Worm (Caenorhabditis elegans): ENCODE data around the gene hgap-2.

The hgap-2 gene

ce11 chrII:8627907-8628306 is 56.8 kb downstream of the hgap-2 start:
- TF ChIP-seq dao-5 (tag; optimal IDR thresholded peaks at IDR 0.05) (no peak), him-1 (tag; optimal IDR thresholded peaks at IDR 0.05) (no peak), W03F9.2 (tag; optimal IDR thresholded peaks at IDR 0.05) (no peak)

DNA sequence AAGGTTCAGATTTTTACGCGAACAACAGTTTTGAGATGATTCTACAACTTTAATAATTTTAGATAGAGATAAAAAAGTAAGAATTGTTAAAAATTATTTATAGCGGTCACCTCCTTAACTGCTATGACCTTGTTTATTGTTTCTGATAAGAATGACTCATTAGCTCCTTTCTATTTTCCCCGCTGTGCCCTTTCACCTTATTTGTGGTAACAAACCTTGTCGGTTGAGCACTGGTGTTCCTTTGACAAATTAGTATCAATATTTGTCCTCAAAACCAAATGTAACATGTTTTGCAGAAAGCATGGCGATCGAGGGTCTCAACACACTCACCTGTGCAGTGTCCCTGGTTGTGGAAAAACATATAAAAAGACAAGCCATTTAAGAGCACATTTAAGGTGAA is 58.1 kb downstream of the hgap-2 start:
- no peak for TF ChIP-seq him-1 (tag; optimal IDR thresholded peaks at IDR 0.05)
- TF ChIP-seq dao-5 (tag; optimal IDR thresholded peaks at IDR 0.05), result no peak
- TF ChIP-seq W03F9.2 (tag; optimal IDR thresholded peaks at IDR 0.05), result no peak

- TF ChIP-seq dao-5 (tag; optimal IDR thresholded peaks at IDR 0.05) (no peak), him-1 (tag; optimal IDR thresholded peaks at IDR 0.05) (no peak), W03F9.2 (tag; optimal IDR thresholded peaks at IDR 0.05) (no peak)
Observed at ce11 chrII:8625163-8625562, 59.6 kb downstream of the hgap-2 start, which contains the start of gene sptf-2. Gene sptf-2 (plus strand): TSS chrII:8625459.

DNA sequence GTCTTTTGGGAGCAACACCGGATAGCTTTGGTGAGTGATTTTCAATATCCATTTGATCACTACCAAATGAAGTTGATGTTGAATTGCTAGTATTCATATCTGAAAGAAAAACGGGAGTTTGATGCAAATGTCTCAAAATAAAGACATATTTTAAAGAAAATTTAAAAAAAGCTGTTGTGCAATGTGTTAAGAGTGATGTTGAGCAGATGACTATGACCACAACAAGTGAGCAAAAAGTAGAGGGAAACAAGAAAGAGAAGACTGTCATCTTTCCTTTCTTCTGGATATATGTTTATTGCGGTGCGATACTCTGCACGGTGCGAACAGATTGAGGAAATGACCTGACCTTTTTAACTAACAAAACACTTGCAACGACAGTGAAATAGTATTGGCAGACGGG is 61.3 kb downstream of the hgap-2 start, which contains the start of gene T22C8.4:
Gene T22C8.4, minus strand, starts transcription at position 101 of the 400 bp plus-strand sequence.
- TF ChIP-seq dao-5 (tag; optimal IDR thresholded peaks at IDR 0.05) (no peak), W03F9.2 (tag; optimal IDR thresholded peaks at IDR 0.05) (no peak), him-1 (tag; optimal IDR thresholded peaks at IDR 0.05) (no peak)

ce11 chrII:8621883-8622282 is 62.8 kb downstream of the hgap-2 start, which contains the start of gene T22C8.3:
Gene T22C8.3 (minus strand): TSS chrII:8621983.
- TF ChIP-seq W03F9.2 (tag; optimal IDR thresholded peaks at IDR 0.05) (no peak), dao-5 (tag; optimal IDR thresholded peaks at IDR 0.05) (no peak), him-1 (tag; optimal IDR thresholded peaks at IDR 0.05) (no peak)
